Comparison of ENCODE assay signal across 4 fruit fly cellular contexts in the genomic region with DNA sequence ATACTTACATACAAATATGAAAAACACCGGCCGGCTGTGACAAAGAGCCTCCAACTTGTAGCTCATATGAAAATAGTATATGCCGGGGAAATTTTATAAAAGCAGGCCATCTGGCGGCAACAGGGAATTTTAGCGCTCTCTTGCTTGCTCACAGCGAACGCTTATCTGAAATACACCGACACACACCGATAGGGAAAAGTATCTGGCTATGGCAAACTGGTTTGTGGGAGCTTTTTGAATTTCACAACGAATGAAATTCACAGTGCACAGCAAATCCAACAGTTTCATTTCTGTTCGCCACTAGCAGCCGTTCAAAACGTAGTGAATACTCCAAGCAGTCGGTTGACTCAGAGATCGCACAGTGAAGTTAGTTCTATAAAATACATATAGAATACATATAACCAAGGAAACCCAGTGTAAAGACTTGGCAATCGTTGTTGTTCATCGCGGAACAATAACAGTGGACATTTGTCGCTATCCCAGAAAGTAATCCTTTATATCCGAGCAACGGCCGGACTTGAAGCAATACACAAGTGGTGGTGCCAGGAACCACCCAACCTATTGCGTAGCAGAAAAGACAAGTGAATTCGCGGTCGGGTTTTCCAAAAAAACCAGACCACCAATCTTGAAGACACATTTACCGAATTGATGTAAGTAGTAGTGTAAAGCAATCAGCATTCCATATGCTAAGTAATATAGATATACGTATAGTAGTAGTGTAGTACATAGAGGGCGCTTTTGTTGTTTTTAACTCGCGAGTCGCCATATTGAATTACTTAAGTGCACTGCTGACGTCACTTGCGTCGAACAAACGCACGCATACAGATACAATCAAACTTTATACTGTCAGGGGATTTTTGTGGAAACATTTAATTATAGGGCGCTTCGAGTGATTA.
TF ChIP-seq lines count a peak whose summit lies in the region.

No protein-coding gene starts in this region.

TF ChIP-seq in whole organism, adult, 20 proteins besides CTCF, POLR2A, EP300 and RAD21 (continued from another document):
- TF ChIP-seq pad (GFP tag; optimal IDR thresholded peaks at IDR 0.05; lab: Kevin White, UChicago): peak; percentile 31
- peak; percentile 86 for TF ChIP-seq cic (GFP tag; optimal IDR thresholded peaks at IDR 0.05; lab: Kevin White, UChicago)
- peak; percentile 14 for TF ChIP-seq Crg-1 (GFP tag; optimal IDR thresholded peaks at IDR 0.05; lab: Kevin White, UChicago)
- no peak for TF ChIP-seq CG5204 (GFP tag; optimal IDR thresholded peaks at IDR 0.05; lab: Kevin White, UChicago)

TF ChIP-seq in whole organism, embryonic, 481 proteins besides CTCF, POLR2A, EP300 and RAD21 (continued from another document and continues in another):
- TF ChIP-seq CG8478 (optimal IDR thresholded peaks at IDR 0.05; lab: Kevin White, UChicago): no peak
- peak; percentile 39; the same call in 1 of the 2 replicates for TF ChIP-seq CG32532 (GFP tag; IDR thresholded peaks at IDR 0.05; lab: Robert Waterston, UW)
- TF ChIP-seq caup (GFP tag; optimal IDR thresholded peaks at IDR 0.05; lab: Kevin White, UChicago; ENCODE audit: severe bottlenecking): peak; percentile 71
- TF ChIP-seq CG7786 (GFP tag; optimal IDR thresholded peaks at IDR 0.05; lab: Kevin White, UChicago): no peak
- no peak for TF ChIP-seq dysf (GFP tag; IDR thresholded peaks at IDR 0.05; lab: Robert Waterston, UW)
- TF ChIP-seq tap (tag; optimal IDR thresholded peaks at IDR 0.05; lab: Kevin White, UChicago): no peak
- TF ChIP-seq Bgb (GFP tag; IDR thresholded peaks at IDR 0.05; lab: Robert Waterston, UW; ENCODE audit: partially characterized antibody): peak; percentile 57; the same call in 1 of the 2 replicates
- peak; percentile 13 for TF ChIP-seq sd (tag; optimal IDR thresholded peaks at IDR 0.05; lab: Kevin White, UChicago)
- TF ChIP-seq CG10267 (tag; optimal IDR thresholded peaks at IDR 0.05; lab: Kevin White, UChicago): no peak
- TF ChIP-seq NC2α (GFP tag; optimal IDR thresholded peaks at IDR 0.05; lab: Kevin White, UChicago): no peak
- TF ChIP-seq CG15514 (GFP tag; optimal IDR thresholded peaks at IDR 0.05; lab: Kevin White, UChicago): peak; percentile 34
- TF ChIP-seq twi (tag; optimal IDR thresholded peaks at IDR 0.05; lab: Kevin White, UChicago): peak; percentile 6
- TF ChIP-seq CG1024 (GFP tag; IDR thresholded peaks at IDR 0.05; lab: Robert Waterston, UW): no peak
- no peak for TF ChIP-seq CG18764 (GFP tag; optimal IDR thresholded peaks at IDR 0.05; lab: Kevin White, UChicago)
- no peak for TF ChIP-seq Mes4 (GFP tag; optimal IDR thresholded peaks at IDR 0.05; lab: Kevin White, UChicago)
- TF ChIP-seq CG3163 (GFP tag; optimal IDR thresholded peaks at IDR 0.05; lab: Kevin White, UChicago): peak; percentile 45
- TF ChIP-seq otp (GFP tag; IDR thresholded peaks at IDR 0.05; lab: Robert Waterston, UW): 0 out of 3 replicates have a peak, but pooled peaks have one; percentile 7
- no peak for TF ChIP-seq CG17612 (GFP tag; IDR thresholded peaks at IDR 0.05; lab: Robert Waterston, UW)
- no peak for TF ChIP-seq CG9215 (GFP tag; IDR thresholded peaks at IDR 0.05; lab: Robert Waterston, UW)
- peak; percentile 7; the same call in 1 of the 2 replicates for TF ChIP-seq HLH3B (GFP tag; IDR thresholded peaks at IDR 0.05; lab: Robert Waterston, UW)
- no peak for TF ChIP-seq Scr (GFP tag; IDR thresholded peaks at IDR 0.05; lab: Robert Waterston, UW; ENCODE audit: partially characterized antibody)
- TF ChIP-seq Lhr (GFP tag; optimal IDR thresholded peaks at IDR 0.05; lab: Kevin White, UChicago): no peak
- peak; percentile 41; the same call in 1 of the 3 replicates for TF ChIP-seq zen2 (GFP tag; IDR thresholded peaks at IDR 0.05; lab: Robert Waterston, UW; ENCODE audit: partially characterized antibody)
- TF ChIP-seq seq (GFP tag; IDR thresholded peaks at IDR 0.05; lab: Robert Waterston, UW): 0 out of 2 replicates have a peak, but pooled peaks have one; percentile 45
- no peak for TF ChIP-seq MTF-1 (GFP tag; optimal IDR thresholded peaks at IDR 0.05; lab: Kevin White, UChicago; ENCODE audit: borderline replicate concordance)
- no peak for TF ChIP-seq CG13424 (tag; optimal IDR thresholded peaks at IDR 0.05; lab: Kevin White, UChicago)
- TF ChIP-seq unpg (GFP tag; optimal IDR thresholded peaks at IDR 0.05; lab: Kevin White, UChicago): no peak
- TF ChIP-seq Ravus (GFP tag; IDR thresholded peaks at IDR 0.05; lab: Robert Waterston, UW): no peak
- TF ChIP-seq CG3281 (GFP tag; optimal IDR thresholded peaks at IDR 0.05; lab: Kevin White, UChicago): peak; percentile 59
- peak; percentile 40 for TF ChIP-seq CG17385 (GFP tag; optimal IDR thresholded peaks at IDR 0.05; lab: Kevin White, UChicago)
- TF ChIP-seq z (GFP tag; IDR thresholded peaks at IDR 0.05; lab: Robert Waterston, UW): 0 out of 3 replicates have a peak, but pooled peaks have one; percentile 28
- TF ChIP-seq YL-1 (GFP tag; optimal IDR thresholded peaks at IDR 0.05; lab: Kevin White, UChicago): peak; percentile 8
- no peak for TF ChIP-seq CG7556 (GFP tag; optimal IDR thresholded peaks at IDR 0.05; lab: Kevin White, UChicago)
- no peak for TF ChIP-seq Nf-YB (GFP tag; optimal IDR thresholded peaks at IDR 0.05; lab: Kevin White, UChicago)
- TF ChIP-seq stwl (tag; optimal IDR thresholded peaks at IDR 0.05; lab: Kevin White, UChicago): no peak
- TF ChIP-seq rib (GFP tag; IDR thresholded peaks at IDR 0.05; lab: Robert Waterston, UW): peak; percentile 56; the same call in 1 of the 2 replicates
- TF ChIP-seq fu2 (GFP tag; optimal IDR thresholded peaks at IDR 0.05; lab: Kevin White, UChicago): no peak

TF ChIP-seq in whole organism, prepupa, 60 proteins besides CTCF, POLR2A, EP300 and RAD21 (continued from another document):
- TF ChIP-seq dsx (GFP tag; optimal IDR thresholded peaks at IDR 0.05; lab: Kevin White, UChicago; ENCODE audit: poor library complexity, severe bottlenecking) (peak; percentile 51), Eip75B (GFP tag; optimal IDR thresholded peaks at IDR 0.05; lab: Kevin White, UChicago) (peak; percentile 54), CG6808 (GFP tag; optimal IDR thresholded peaks at IDR 0.05; lab: Kevin White, UChicago) (peak; percentile 17), Sox14 (GFP tag; optimal IDR thresholded peaks at IDR 0.05; lab: Kevin White, UChicago) (peak; percentile 22), CG6854 (GFP tag; optimal IDR thresholded peaks at IDR 0.05; lab: Kevin White, UChicago) (peak; percentile 81), CG3919 (GFP tag; optimal IDR thresholded peaks at IDR 0.05; lab: Kevin White, UChicago) (peak; percentile 54), salr (GFP tag; optimal IDR thresholded peaks at IDR 0.05; lab: Kevin White, UChicago) (no peak), Blimp-1 (GFP tag; optimal IDR thresholded peaks at IDR 0.05; lab: Kevin White, UChicago) (no peak), CG6163 (GFP tag; IDR thresholded peaks at IDR 0.05; lab: Robert Waterston, UW) (peak; percentile 50), Met (GFP tag; optimal IDR thresholded peaks at IDR 0.05; lab: Kevin White, UChicago) (peak; percentile 51), eg (GFP tag; IDR thresholded peaks at IDR 0.05; lab: Robert Waterston, UW) (peak; percentile 33; the same call in 1 of the 3 replicates), OdsH (GFP tag; optimal IDR thresholded peaks at IDR 0.05; lab: Kevin White, UChicago) (no peak), cyc (GFP tag; optimal IDR thresholded peaks at IDR 0.05; lab: Kevin White, UChicago) (no peak), topi (GFP tag; optimal IDR thresholded peaks at IDR 0.05; lab: Kevin White, UChicago) (peak; percentile 36), pdm3 (GFP tag; optimal IDR thresholded peaks at IDR 0.05; lab: Kevin White, UChicago) (peak; percentile 26), Sox102F (GFP tag; optimal IDR thresholded peaks at IDR 0.05; lab: Kevin White, UChicago) (peak; percentile 63), CG10669 (GFP tag; optimal IDR thresholded peaks at IDR 0.05; lab: Kevin White, UChicago) (peak; percentile 5), Hr4 (GFP tag; optimal IDR thresholded peaks at IDR 0.05; lab: Kevin White, UChicago) (no peak)

TF ChIP-seq in whole organism, wandering third instar larva, 38 proteins besides CTCF, POLR2A, EP300 and RAD21 (continued from another document):
- no peak for TF ChIP-seq Dfd (GFP tag; optimal IDR thresholded peaks at IDR 0.05; lab: Kevin White, UChicago)
- TF ChIP-seq Hr78 (GFP tag; optimal IDR thresholded peaks at IDR 0.05; lab: Kevin White, UChicago): no peak
- peak; percentile 70 for TF ChIP-seq fru (GFP tag; optimal IDR thresholded peaks at IDR 0.05; lab: Kevin White, UChicago)
- peak; percentile 8 for TF ChIP-seq Mio (GFP tag; optimal IDR thresholded peaks at IDR 0.05; lab: Kevin White, UChicago)
- peak; percentile 87 for TF ChIP-seq CrebA (GFP tag; optimal IDR thresholded peaks at IDR 0.05; lab: Kevin White, UChicago; ENCODE audit: borderline replicate concordance)
- no peak for TF ChIP-seq GATAd (GFP tag; optimal IDR thresholded peaks at IDR 0.05; lab: Kevin White, UChicago)
- TF ChIP-seq CG32264 (GFP tag; optimal IDR thresholded peaks at IDR 0.05; lab: Kevin White, UChicago): peak; percentile 53
- peak; percentile 86 for TF ChIP-seq Vsx2 (GFP tag; optimal IDR thresholded peaks at IDR 0.05; lab: Kevin White, UChicago; ENCODE audit: partially characterized antibody)
- no peak for TF ChIP-seq dsf (GFP tag; optimal IDR thresholded peaks at IDR 0.05; lab: Kevin White, UChicago; ENCODE audit: borderline replicate concordance)
- TF ChIP-seq psq (GFP tag; optimal IDR thresholded peaks at IDR 0.05; lab: Kevin White, UChicago): peak; percentile 25
- no peak for TF ChIP-seq N (GFP tag; optimal IDR thresholded peaks at IDR 0.05; lab: Kevin White, UChicago)
- no peak for TF ChIP-seq ey (GFP tag; optimal IDR thresholded peaks at IDR 0.05; lab: Kevin White, UChicago)
- peak; percentile 85 for TF ChIP-seq rgr (GFP tag; optimal IDR thresholded peaks at IDR 0.05; lab: Kevin White, UChicago)
- TF ChIP-seq OdsH (GFP tag; optimal IDR thresholded peaks at IDR 0.05; lab: Kevin White, UChicago): peak; percentile 48
- TF ChIP-seq woc (GFP tag; optimal IDR thresholded peaks at IDR 0.05; lab: Kevin White, UChicago): no peak
